Fruit fly (Drosophila melanogaster) whole organism, embryonic: ENCODE data around the gene CG7362.

Experiments used
- Adf1 ChIP-seq: fragments of 200-800 bp; sonication (Bioruptor generic); IDR thresholded peaks from 2 replicates; pipeline ENCODE4 v1.3.6; 2022; ENCODE audit warnings: missing biosample characterization, missing genetic modification characterization
- CG10209 ChIP-seq: fragments of 200-800 bp; sonication (Bioruptor generic); optimal IDR thresholded peaks from 3 replicates; lab custom pipeline; 2017; ENCODE audit warnings: missing biosample characterization, mild to moderate bottlenecking, missing genetic modification characterization, missing genetic modification reagents
- CG1024 ChIP-seq: fragments of 200-800 bp; sonication (Bioruptor generic); IDR thresholded peaks from 2 replicates; pipeline ENCODE4 v1.3.6; 2022; ENCODE audit warnings: missing biosample characterization, missing genetic modification characterization
- CG11093 ChIP-seq: fragments of 200-800 bp; sonication (Bioruptor generic); IDR thresholded peaks from 3 replicates; pipeline ENCODE4 v1.3.6; 2022; ENCODE audit warnings: missing biosample characterization, missing genetic modification characterization
- CG12942 ChIP-seq: fragments of 200-800 bp; sonication (Bioruptor generic); optimal IDR thresholded peaks from 3 replicates; lab custom pipeline; 2016; ENCODE audit warnings: missing biosample characterization, missing genetic modification characterization
- CG13123 ChIP-seq: fragments of 200-800 bp; sonication (Bioruptor generic); optimal IDR thresholded peaks from 2 replicates; lab custom pipeline; 2016; ENCODE audit warnings: missing biosample characterization, missing genetic modification characterization
- CG14965 ChIP-seq: fragments of 200-800 bp; sonication (Bioruptor generic); optimal IDR thresholded peaks from 2 replicates; lab custom pipeline; 2016; ENCODE audit warnings: missing biosample characterization, missing genetic modification characterization, borderline replicate concordance
- CG17568 ChIP-seq: fragments of 200-800 bp; sonication (Bioruptor generic); optimal IDR thresholded peaks from 2 replicates; lab custom pipeline; 2018; ENCODE audit warnings: missing biosample characterization, mild to moderate bottlenecking, missing genetic modification characterization, moderate library complexity
- CG17802 ChIP-seq: fragments of 200-800 bp; sonication (Bioruptor generic); optimal IDR thresholded peaks from 2 replicates; lab custom pipeline; 2018; ENCODE audit warnings: missing biosample characterization, mild to moderate bottlenecking, missing genetic modification characterization, moderate library complexity
- CG32532 ChIP-seq: fragments of 200-800 bp; sonication (Bioruptor generic); IDR thresholded peaks from 2 replicates; pipeline ENCODE4 v1.3.6; 2022; ENCODE audit warnings: missing biosample characterization, missing genetic modification characterization
- CG32772 ChIP-seq: fragments of 200-800 bp; sonication (Bioruptor generic); IDR thresholded peaks from 2 replicates; pipeline ENCODE4 v1.3.6; 2022; ENCODE audit warnings: missing biosample characterization, missing genetic modification characterization
- CG5180 ChIP-seq: fragments of 200-800 bp; sonication (Bioruptor generic); optimal IDR thresholded peaks from 3 replicates; lab custom pipeline; 2017; ENCODE audit warnings: missing biosample characterization, missing genetic modification characterization, mild to moderate bottlenecking, moderate library complexity, missing genetic modification reagents
- CG6654 ChIP-seq: fragments of 200-800 bp; sonication (Bioruptor generic); optimal IDR thresholded peaks from 2 replicates; lab custom pipeline; 2017; ENCODE audit warnings: missing biosample characterization, mild to moderate bottlenecking, missing genetic modification characterization
- CG7928 ChIP-seq: fragments of 200-800 bp; sonication (Bioruptor generic); optimal IDR thresholded peaks from 2 replicates; lab custom pipeline; 2017; ENCODE audit warnings: missing biosample characterization, mild to moderate bottlenecking, missing genetic modification characterization
- CG8089 ChIP-seq: fragments of 200-800 bp; sonication (Bioruptor generic); optimal IDR thresholded peaks from 3 replicates; lab custom pipeline; 2016; ENCODE audit warnings: missing biosample characterization, missing genetic modification characterization
- CG8388 ChIP-seq: fragments of 200-800 bp; sonication (Bioruptor generic); optimal IDR thresholded peaks from 2 replicates; lab custom pipeline; 2019; ENCODE audit warnings: missing biosample characterization, mild to moderate bottlenecking, missing genetic modification characterization, moderate library complexity
- CG8478 ChIP-seq: fragments of >200 bp; optimal IDR thresholded peaks from 2 replicates; lab custom pipeline; 2018
- CG9727 ChIP-seq: fragments of 200-800 bp; sonication (Bioruptor generic); optimal IDR thresholded peaks from 3 replicates; lab custom pipeline; 2017; ENCODE audit warnings: missing biosample characterization, mild to moderate bottlenecking, missing genetic modification characterization
- Dp ChIP-seq: fragments of 200-800 bp; sonication (Bioruptor generic); optimal IDR thresholded peaks from 2 replicates; lab custom pipeline; 2018; ENCODE audit warnings: missing biosample characterization, mild to moderate bottlenecking, missing genetic modification characterization, moderate library complexity
- HLH54F ChIP-seq: fragments of 200-800 bp; sonication (Bioruptor generic); optimal IDR thresholded peaks from 3 replicates; lab custom pipeline; 2016; ENCODE audit warnings: missing biosample characterization, missing genetic modification characterization
- Lim3 ChIP-seq: fragments of 200-800 bp; sonication (Bioruptor generic); IDR thresholded peaks from 2 replicates; pipeline ENCODE4 v1.3.6; 2022; ENCODE audit warnings: missing biosample characterization, missing genetic modification characterization
- Mes4 ChIP-seq: fragments of 200-800 bp; sonication (Bioruptor generic); optimal IDR thresholded peaks from 2 replicates; lab custom pipeline; 2016; ENCODE audit warnings: missing biosample characterization, missing genetic modification characterization
- Ravus ChIP-seq: fragments of 200-800 bp; sonication (Bioruptor generic); IDR thresholded peaks from 2 replicates; pipeline ENCODE4 v1.3.6; 2022; ENCODE audit warnings: missing biosample characterization, missing genetic modification characterization
- Sry-β ChIP-seq: fragments of 200-800 bp; sonication (Bioruptor generic); optimal IDR thresholded peaks from 2 replicates; lab custom pipeline; 2018; ENCODE audit warnings: missing biosample characterization, mild to moderate bottlenecking, missing genetic modification characterization, moderate library complexity
- Ssrp ChIP-seq: fragments of 200-800 bp; sonication (Bioruptor generic); optimal IDR thresholded peaks from 2 replicates; lab custom pipeline; 2018; ENCODE audit warnings: missing biosample characterization, mild to moderate bottlenecking, missing genetic modification characterization, moderate library complexity
- Vsx1 ChIP-seq: fragments of 200-800 bp; sonication (Bioruptor generic); optimal IDR thresholded peaks from 2 replicates; lab custom pipeline; 2017; ENCODE audit warnings: missing biosample characterization, mild to moderate bottlenecking, missing genetic modification characterization, missing genetic modification reagents
- abd-A ChIP-seq: fragments of 200-800 bp; sonication (Bioruptor generic); optimal IDR thresholded peaks from 3 replicates; lab custom pipeline; 2019; ENCODE audit warnings: missing biosample characterization, mild to moderate bottlenecking, missing genetic modification characterization, moderate library complexity
- ash1 ChIP-seq: fragments of 200-800 bp; sonication (Bioruptor generic); optimal IDR thresholded peaks from 2 replicates; lab custom pipeline; 2018; ENCODE audit warnings: missing biosample characterization, mild to moderate bottlenecking, missing genetic modification characterization
- bab2 ChIP-seq: fragments of 200-800 bp; sonication (Bioruptor generic); optimal IDR thresholded peaks from 2 replicates; lab custom pipeline; 2016; ENCODE audit warnings: missing biosample characterization, missing genetic modification characterization
- dmrt11E ChIP-seq: fragments of 200-800 bp; sonication (Bioruptor generic); optimal IDR thresholded peaks from 3 replicates; lab custom pipeline; 2018; ENCODE audit warnings: missing biosample characterization, mild to moderate bottlenecking, missing genetic modification characterization, moderate library complexity
- dpn ChIP-seq, 2 experiments: fragments of 200-800 bp; sonication (Bioruptor generic); optimal IDR thresholded peaks; 3 replicates each; lab custom pipeline; 2016; ENCODE audit warnings: missing biosample characterization in 2 of 2, missing genetic modification characterization in 2 of 2
- dysf ChIP-seq: fragments of 200-800 bp; sonication (Bioruptor generic); IDR thresholded peaks from 3 replicates; pipeline ENCODE4 v1.3.6; 2022; ENCODE audit warnings: missing biosample characterization, missing genetic modification characterization
- esg ChIP-seq: fragments of 200-800 bp; sonication (Bioruptor generic); conservative IDR thresholded peaks from 2 replicates; pipeline ENCODE4 v1.3.6; 2022; ENCODE audit warnings: missing biosample characterization, missing genetic modification characterization
- fd64A ChIP-seq: fragments of 200-800 bp; sonication (Bioruptor generic); optimal IDR thresholded peaks from 3 replicates; lab custom pipeline; 2018; ENCODE audit warnings: missing biosample characterization, mild to moderate bottlenecking, missing genetic modification characterization
- gro ChIP-seq: fragments of 200-800 bp; sonication (Bioruptor generic); optimal IDR thresholded peaks from 2 replicates; lab custom pipeline; 2016; ENCODE audit warnings: missing biosample characterization, missing genetic modification characterization
- gt ChIP-seq: fragments of 200-800 bp; sonication (Bioruptor generic); IDR thresholded peaks from 2 replicates; pipeline ENCODE4 v1.3.6; 2022; ENCODE audit warnings: missing biosample characterization, missing genetic modification characterization
- ham ChIP-seq: fragments of 200-800 bp; sonication (Bioruptor generic); IDR thresholded peaks from 2 replicates; pipeline ENCODE4 v1.3.6; 2022; ENCODE audit warnings: missing biosample characterization, missing genetic modification characterization
- ken ChIP-seq: fragments of 200-800 bp; sonication (Bioruptor generic); IDR thresholded peaks from 3 replicates; pipeline ENCODE4 v1.3.6; 2022; ENCODE audit warnings: missing biosample characterization, missing genetic modification characterization
- lov ChIP-seq, 2 experiments: fragments of 200-800 bp in 1 of 2; fragments of >200 bp in 1 of 2; sonication (Bioruptor generic) in 1 of 2; IDR thresholded peaks in 1 of 2; optimal IDR thresholded peaks in 1 of 2; 2 replicates in 1 of 2; 3 replicates in 1 of 2; pipeline versions ENCODE4 v1.3.6 to Lab custom; 2017 to 2022; ENCODE audit warnings: missing biosample characterization in 1 of 2, missing genetic modification characterization in 1 of 2
- nmo ChIP-seq: fragments of 200-800 bp; sonication (Bioruptor generic); optimal IDR thresholded peaks from 2 replicates; lab custom pipeline; 2018; ENCODE audit warnings: missing biosample characterization, mild to moderate bottlenecking, missing genetic modification characterization, moderate library complexity
- pb ChIP-seq: fragments of 200-800 bp; sonication (Bioruptor generic); optimal IDR thresholded peaks from 3 replicates; lab custom pipeline; 2016; ENCODE audit warnings: missing biosample characterization, missing genetic modification characterization
- pita ChIP-seq: fragments of 200-800 bp; sonication (Bioruptor generic); optimal IDR thresholded peaks from 2 replicates; lab custom pipeline; 2017; ENCODE audit warnings: missing biosample characterization, mild to moderate bottlenecking, missing genetic modification characterization
- shn ChIP-seq: fragments of 200-800 bp; sonication (Bioruptor generic); optimal IDR thresholded peaks from 3 replicates; lab custom pipeline; 2016; ENCODE audit warnings: missing biosample characterization, missing genetic modification characterization
- sima ChIP-seq: fragments of 200-800 bp; sonication (Bioruptor generic); optimal IDR thresholded peaks from 2 replicates; lab custom pipeline; 2016; ENCODE audit warnings: missing biosample characterization, missing genetic modification characterization
- sna ChIP-seq: fragments of 200-800 bp; sonication (Bioruptor generic); IDR thresholded peaks from 2 replicates; pipeline ENCODE4 v1.3.6; 2022; ENCODE audit warnings: missing biosample characterization, missing genetic modification characterization; ENCODE audit not compliant: partially characterized antibody
- ssp ChIP-seq: fragments of 200-800 bp; sonication (Bioruptor generic); IDR thresholded peaks from 2 replicates; pipeline ENCODE4 v1.3.6; 2022; ENCODE audit warnings: missing biosample characterization, missing genetic modification characterization
- unc-4 ChIP-seq: fragments of 200-800 bp; sonication (Bioruptor generic); IDR thresholded peaks from 2 replicates; pipeline ENCODE4 v1.3.6; 2022; ENCODE audit warnings: missing biosample characterization, missing genetic modification characterization; ENCODE audit not compliant: partially characterized antibody
- wek ChIP-seq: fragments of 200-800 bp; sonication (Bioruptor generic); optimal IDR thresholded peaks from 3 replicates; lab custom pipeline; 2018; ENCODE audit warnings: missing biosample characterization, mild to moderate bottlenecking, missing genetic modification characterization, moderate library complexity
- zen2 ChIP-seq: fragments of 200-800 bp; sonication (Bioruptor generic); IDR thresholded peaks from 3 replicates; pipeline ENCODE4 v1.3.6; 2022; ENCODE audit warnings: missing biosample characterization, missing genetic modification characterization; ENCODE audit not compliant: partially characterized antibody

The CG7362 gene

dm6 chr3R:14714147-14714903 lies 39.9 kb downstream of the CG7362 start (continued):
- TF ChIP-seq CG10209 (GFP tag; lab: Kevin White, UChicago) = peak; percentile 73
- no peak for TF ChIP-seq esg (GFP tag; lab: Robert Waterston, UW)
- TF ChIP-seq CG14965 (GFP tag; lab: Kevin White, UChicago) = no peak
- no peak for TF ChIP-seq CG17568 (GFP tag; lab: Kevin White, UChicago)
- TF ChIP-seq CG32772 = peak; percentile 56; the same call in 1 of the 2 replicates
- peak; percentile 87 for TF ChIP-seq Ssrp (tag; lab: Kevin White, UChicago)
- TF ChIP-seq gt = no peak
- peak; percentile 87 for TF ChIP-seq nmo (GFP tag; lab: Kevin White, UChicago)
- no peak for TF ChIP-seq sima
- TF ChIP-seq CG8388 (GFP tag; lab: Kevin White, UChicago) = peak; percentile 83
- TF ChIP-seq CG6654 (GFP tag; lab: Kevin White, UChicago) = peak; percentile 74
- no peak for TF ChIP-seq HLH54F (GFP tag; lab: Kevin White, UChicago)
- TF ChIP-seq CG8478 = no peak
- no peak for TF ChIP-seq Adf1
- no peak for TF ChIP-seq pb
- TF ChIP-seq ssp (GFP tag; lab: Robert Waterston, UW) = peak; percentile 42; the same call in 1 of the 2 replicates
- TF ChIP-seq Vsx1 (GFP tag; lab: Kevin White, UChicago) = no peak
- no peak for TF ChIP-seq bab2 (GFP tag; lab: Kevin White, UChicago)
- TF ChIP-seq CG8089 (GFP tag; lab: Kevin White, UChicago) = no peak
- TF ChIP-seq Sry-β (GFP tag; lab: Kevin White, UChicago) = peak; percentile 59
- TF ChIP-seq lov (optimal IDR thresholded peaks at IDR 0.05; lab: Kevin White, UChicago) = no peak
- no peak for TF ChIP-seq lov (GFP tag; IDR thresholded peaks at IDR 0.05; lab: Robert Waterston, UW)
- TF ChIP-seq sna = no peak
- TF ChIP-seq shn (GFP tag; lab: Kevin White, UChicago) = peak; percentile 30
- TF ChIP-seq wek = peak; percentile 34
- peak; percentile 33; the same call in 1 of the 2 replicates for TF ChIP-seq CG32532 (GFP tag; lab: Robert Waterston, UW)
- no peak for TF ChIP-seq Lim3 (GFP tag; lab: Robert Waterston, UW)
- no peak for TF ChIP-seq Mes4 (GFP tag; lab: Kevin White, UChicago)
- no peak for TF ChIP-seq ash1 (GFP tag; lab: Kevin White, UChicago)
- TF ChIP-seq Dp (GFP tag; lab: Kevin White, UChicago) = no peak
- TF ChIP-seq CG1024 (GFP tag; lab: Robert Waterston, UW) = no peak
- no peak for TF ChIP-seq ken
- no peak for TF ChIP-seq gro (GFP tag; lab: Kevin White, UChicago)
- TF ChIP-seq CG12942 = no peak
- TF ChIP-seq unc-4 (GFP tag; lab: Robert Waterston, UW) = no peak
- TF ChIP-seq CG13123 (GFP tag; lab: Kevin White, UChicago) = no peak
- no peak for TF ChIP-seq zen2 (GFP tag; lab: Robert Waterston, UW)
- TF ChIP-seq fd64A (GFP tag; lab: Kevin White, UChicago) = peak; percentile 59
- peak; percentile 27 for TF ChIP-seq CG7928
- TF ChIP-seq CG11093 = no peak
- TF ChIP-seq abd-A (tag; lab: Kevin White, UChicago) = peak; percentile 63
- TF ChIP-seq CG5180 = peak; percentile 3
- TF ChIP-seq Ravus (GFP tag; lab: Robert Waterston, UW) = no peak
- no peak for TF ChIP-seq pita (GFP tag; lab: Kevin White, UChicago)
- TF ChIP-seq dysf (GFP tag; lab: Robert Waterston, UW) = peak; percentile 25; the same call in 1 of the 3 replicates
- TF ChIP-seq CG17802 (tag; lab: Kevin White, UChicago) = peak; percentile 63
- peak; percentile 89 for TF ChIP-seq CG9727 (GFP tag; lab: Kevin White, UChicago)
- TF ChIP-seq dmrt11E = peak; percentile 88
- no peak for TF ChIP-seq ham (GFP tag; lab: Robert Waterston, UW)
- no peak for TF ChIP-seq dpn (GFP tag; optimal IDR thresholded peaks at IDR 0.05; lab: Kevin White, UChicago)
